Worm (Caenorhabditis elegans) whole organism, L3 larva: Measurements from ENCODE around the gene cec-1.

Experiments
- ZK546.5 ChIP-seq: sonication (generic microtip); optimal IDR thresholded peaks from 2 replicates; lab custom pipeline; 2017; ENCODE audit warnings: missing biosample characterization, missing genetic modification characterization
- aly-2 ChIP-seq: fragments of 150-350 bp; optimal IDR thresholded peaks from 2 replicates; lab custom pipeline; 2014; ENCODE audit warnings: missing biosample characterization, missing genetic modification characterization
- ama-1 ChIP-seq: fragments of 150-350 bp; optimal IDR thresholded peaks from 2 replicates; lab custom pipeline; 2018
- ceh-82 ChIP-seq: fragments of 150-350 bp; optimal IDR thresholded peaks from 2 replicates; lab custom pipeline; 2014; ENCODE audit warnings: missing biosample characterization, missing genetic modification characterization
- daf-12 ChIP-seq: fragments of 150-350 bp; optimal IDR thresholded peaks from 2 replicates; lab custom pipeline; 2014; ENCODE audit warnings: missing biosample characterization, missing genetic modification reagents, missing genetic modification characterization
- egl-5 ChIP-seq: fragments of 150-350 bp; optimal IDR thresholded peaks from 2 replicates; lab custom pipeline; 2017; ENCODE audit warnings: missing biosample characterization, missing genetic modification reagents, missing genetic modification characterization, inconsistent platforms
- elt-1 ChIP-seq: fragments of 150-350 bp; optimal IDR thresholded peaks from 2 replicates; lab custom pipeline; 2014; ENCODE audit warnings: missing biosample characterization, missing genetic modification characterization
- elt-2 ChIP-seq: sonication (generic microtip); optimal IDR thresholded peaks from 2 replicates; lab custom pipeline; 2016; ENCODE audit warnings: missing genetic modification reagents, mild to moderate bottlenecking, missing genetic modification characterization, missing compliant biosample characterization
- elt-3 ChIP-seq, 3 experiments: fragments of 150-350 bp in 1 of 3; sonication (generic microtip) in 2 of 3; optimal IDR thresholded peaks; 2 replicates in 2 of 3; 4 replicates in 1 of 3; lab custom pipeline; 2014 to 2017; ENCODE audit warnings: missing biosample characterization in 3 of 3, missing genetic modification characterization in 3 of 3
- fkh-10 ChIP-seq: sonication (generic microtip); optimal IDR thresholded peaks from 2 replicates; lab custom pipeline; 2017; ENCODE audit warnings: missing biosample characterization, missing genetic modification reagents, missing genetic modification characterization
- fkh-2 ChIP-seq: fragments of 150-350 bp; optimal IDR thresholded peaks from 2 replicates; lab custom pipeline; 2014; ENCODE audit warnings: missing biosample characterization, missing genetic modification reagents, missing genetic modification characterization
- hmg-11 ChIP-seq: sonication (generic microtip); optimal IDR thresholded peaks from 2 replicates; lab custom pipeline; 2016; ENCODE audit warnings: missing genetic modification characterization, missing compliant biosample characterization
- jun-1 ChIP-seq: fragments of 150-350 bp; optimal IDR thresholded peaks from 2 replicates; lab custom pipeline; 2014; ENCODE audit warnings: missing biosample characterization, missing genetic modification reagents, missing genetic modification characterization
- lin-39 ChIP-seq: fragments of 150-350 bp; optimal IDR thresholded peaks from 2 replicates; lab custom pipeline; 2018; ENCODE audit warnings: missing biosample characterization, missing genetic modification reagents, missing genetic modification characterization
- lsy-12 ChIP-seq: sonication (generic microtip); optimal IDR thresholded peaks from 2 replicates; lab custom pipeline; 2016; ENCODE audit warnings: mild to moderate bottlenecking, missing genetic modification characterization, missing compliant biosample characterization
- mml-1 ChIP-seq: fragments of 150-350 bp; sonication (generic microtip); optimal IDR thresholded peaks from 3 replicates; lab custom pipeline; 2014; ENCODE audit warnings: missing biosample characterization, missing genetic modification characterization
- nfya-1 ChIP-seq: sonication (generic microtip); optimal IDR thresholded peaks from 2 replicates; lab custom pipeline; 2017; ENCODE audit warnings: missing genetic modification characterization, mild to moderate bottlenecking, missing compliant biosample characterization, antibody characterized with exemption, moderate library complexity; ENCODE audit not compliant: insufficient read depth
- nhr-12 ChIP-seq: fragments of 150-350 bp; optimal IDR thresholded peaks from 2 replicates; lab custom pipeline; 2014; ENCODE audit warnings: missing biosample characterization, missing genetic modification characterization
- nhr-28 ChIP-seq: fragments of 150-350 bp; optimal IDR thresholded peaks from 2 replicates; lab custom pipeline; 2014; ENCODE audit warnings: missing biosample characterization, missing genetic modification characterization
- nhr-43 ChIP-seq: sonication (generic microtip); optimal IDR thresholded peaks from 2 replicates; lab custom pipeline; 2016; ENCODE audit warnings: mild to moderate bottlenecking, missing genetic modification characterization, missing compliant biosample characterization; ENCODE audit not compliant: poor library complexity, severe bottlenecking
- nhr-67 ChIP-seq: fragments of 150-350 bp; optimal IDR thresholded peaks from 2 replicates; lab custom pipeline; 2014; ENCODE audit warnings: missing biosample characterization, missing genetic modification characterization
- nhr-77 ChIP-seq: fragments of 150-350 bp; optimal IDR thresholded peaks from 2 replicates; lab custom pipeline; 2014; ENCODE audit warnings: missing biosample characterization, missing genetic modification characterization
- pha-4 ChIP-seq: fragments of 150-350 bp; optimal IDR thresholded peaks from 2 replicates; lab custom pipeline; 2014; ENCODE audit warnings: missing biosample characterization, missing genetic modification reagents, missing genetic modification characterization
- pqm-1 ChIP-seq: fragments of 150-350 bp; optimal IDR thresholded peaks from 2 replicates; lab custom pipeline; 2017; ENCODE audit warnings: missing biosample characterization, missing genetic modification characterization, inconsistent platforms
- sea-2 ChIP-seq: fragments of 150-350 bp; sonication (generic microtip); optimal IDR thresholded peaks from 4 replicates; lab custom pipeline; 2014; ENCODE audit warnings: missing biosample characterization, missing genetic modification reagents, missing genetic modification characterization
- snpc-4 ChIP-seq: fragments of 150-350 bp; optimal IDR thresholded peaks from 2 replicates; lab custom pipeline; 2014; ENCODE audit warnings: missing biosample characterization, missing genetic modification characterization
- tbx-2 ChIP-seq: sonication (generic microtip); optimal IDR thresholded peaks from 2 replicates; lab custom pipeline; 2016; ENCODE audit warnings: mild to moderate bottlenecking, missing genetic modification characterization, missing compliant biosample characterization
- unc-62 ChIP-seq: fragments of 150-350 bp; sonication (generic microtip); optimal IDR thresholded peaks from 4 replicates; lab custom pipeline; 2014; ENCODE audit warnings: missing biosample characterization, missing genetic modification reagents, missing genetic modification characterization
- ztf-11 ChIP-seq: fragments of 150-350 bp; optimal IDR thresholded peaks from 2 replicates; lab custom pipeline; 2014; ENCODE audit warnings: missing biosample characterization, missing genetic modification characterization

Gene cec-1

DNA sequence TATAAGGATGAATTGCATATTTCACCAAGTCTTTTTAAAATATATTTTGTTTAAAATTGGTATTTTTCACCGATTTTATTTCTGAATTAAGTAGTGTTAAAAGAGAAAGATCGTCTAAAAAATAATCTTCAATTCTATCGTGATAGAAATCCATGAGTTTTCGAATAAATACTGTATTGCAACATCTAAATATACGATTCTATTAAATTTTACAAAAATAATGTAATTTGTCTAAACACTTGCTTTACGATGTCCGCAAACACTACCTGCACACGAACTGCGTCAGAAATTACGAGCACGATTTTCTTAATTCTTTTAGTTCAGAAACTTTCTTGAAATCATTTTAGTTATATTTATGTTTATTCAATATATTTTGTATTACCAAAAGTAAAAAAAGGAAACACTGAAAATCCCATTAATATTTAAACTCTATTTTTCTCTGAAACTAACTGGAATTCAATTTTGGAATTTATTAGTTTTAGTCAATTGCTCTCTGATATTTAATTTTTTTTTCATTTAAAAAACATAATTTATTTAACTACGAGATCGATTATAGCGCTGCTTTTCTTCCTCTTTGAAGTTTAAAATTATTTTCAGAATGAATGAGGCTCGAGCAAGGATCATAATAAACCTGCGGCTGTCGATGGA, 23.2 kb downstream of the cec-1 start, which contains the start of gene mrpl-32:
mrpl-32 (plus strand) TSS at position 598 of the 648 bp plus-strand sequence.
- peak; percentile 24 for TF ChIP-seq elt-2 (tag; lab: Kevin White, UChicago)
- TF ChIP-seq nfya-1 (tag; lab: Kevin White, UChicago): peak; percentile 12
- TF ChIP-seq ama-1 (lab: Kevin White, UChicago): peak; percentile 82
- TF ChIP-seq sea-2 (GFP tag; lab: Kevin White, UChicago): no peak
- no peak for TF ChIP-seq ztf-11
- peak; percentile 51 for TF ChIP-seq pha-4 (tag; lab: Kevin White, UChicago)

- peak; percentile 67 for TF ChIP-seq pha-4 (tag; lab: Kevin White, UChicago)
- TF ChIP-seq nhr-43 (tag; lab: Kevin White, UChicago): no peak
- no peak for TF ChIP-seq elt-1 (tag; lab: Kevin White, UChicago)
- TF ChIP-seq nhr-67 (tag; lab: Kevin White, UChicago): no peak
- TF ChIP-seq nhr-77 (tag; lab: Kevin White, UChicago): no peak
- TF ChIP-seq unc-62: no peak
- TF ChIP-seq jun-1 (tag; lab: Kevin White, UChicago): no peak
- TF ChIP-seq tbx-2 (tag; lab: Kevin White, UChicago): no peak
- no peak for TF ChIP-seq ama-1 (lab: Kevin White, UChicago)
- peak; percentile 57 for TF ChIP-seq lin-39 (tag; lab: Kevin White, UChicago)
These were observed 24.4 kb downstream of the cec-1 start for ce11 chrIII:8450494-8450893.

DNA sequence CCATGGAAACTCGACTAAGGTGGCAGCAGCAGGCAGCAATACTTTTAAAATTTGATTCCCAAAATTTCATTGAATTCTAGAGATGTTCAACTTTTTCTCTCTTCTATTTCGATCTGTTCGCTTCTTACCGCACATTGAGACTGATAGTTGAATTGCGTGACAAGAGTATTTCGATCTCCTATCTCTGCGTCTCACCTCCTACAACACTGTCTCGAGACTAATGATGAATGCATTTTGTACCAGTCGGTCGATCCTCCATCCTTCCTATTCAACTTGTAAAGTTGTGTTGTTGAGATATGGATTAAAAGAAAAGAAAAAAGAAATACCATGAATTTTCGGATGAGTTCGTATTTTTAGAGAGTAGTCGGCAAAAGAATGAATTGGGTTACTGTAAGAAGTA, 25.0 kb downstream of the cec-1 start:
- TF ChIP-seq egl-5 (tag; lab: Kevin White, UChicago) (no peak), lin-39 (tag; lab: Kevin White, UChicago) (peak; percentile 52)

ce11 chrIII:8457605-8458004, 31.5 kb downstream of the cec-1 start:
- TF ChIP-seq aly-2 (tag; lab: Kevin White, UChicago): no peak
- no peak for TF ChIP-seq lsy-12 (tag; lab: Kevin White, UChicago)
- no peak for TF ChIP-seq daf-12 (tag; lab: Kevin White, UChicago)
- no peak for TF ChIP-seq snpc-4 (tag; lab: Kevin White, UChicago)
- TF ChIP-seq elt-3 (tag; optimal IDR thresholded peaks at IDR 0.05; lab: Kevin White, UChicago): no peak
- TF ChIP-seq unc-62: no peak
- TF ChIP-seq ama-1 (lab: Kevin White, UChicago): no peak

- TF ChIP-seq nfya-1 (tag; lab: Kevin White, UChicago) (peak; percentile 99), fkh-10 (GFP tag; lab: Kevin White, UChicago) (no peak)
- TF ChIP-seq, all 47 proteins: peak for 1
These were observed 35.3 kb downstream of the cec-1 start for ce11 chrIII:8461410-8461809.

DNA sequence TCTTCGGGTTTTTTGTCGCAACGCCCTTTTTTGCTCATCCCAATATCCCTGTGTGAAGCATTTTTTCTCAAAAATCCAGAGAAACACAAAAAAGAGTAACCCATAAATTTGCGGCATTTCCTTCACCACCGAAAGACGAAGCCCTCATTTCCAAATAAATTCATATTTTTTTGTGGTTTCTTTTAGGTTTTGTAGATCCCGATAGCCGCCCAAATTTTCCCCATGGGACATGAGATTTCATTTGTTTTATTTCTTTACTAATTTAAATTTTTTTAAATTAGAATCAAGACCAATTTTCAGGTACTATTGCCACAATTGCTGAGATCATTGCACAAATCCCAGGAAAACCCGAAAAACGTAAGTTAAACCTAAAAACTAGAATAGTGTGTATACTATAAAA, 40.6 kb downstream of the cec-1 start, which contains the start of gene mig-39:
mig-39 (plus strand) TSS at position 301 of the 400 bp plus-strand sequence.
- TF ChIP-seq sea-2 (GFP tag; lab: Kevin White, UChicago): no peak
- TF ChIP-seq nhr-12 (tag; lab: Kevin White, UChicago): no peak
- no peak for TF ChIP-seq ceh-82 (tag; lab: Kevin White, UChicago)
- TF ChIP-seq unc-62: no peak
- no peak for TF ChIP-seq pqm-1 (tag; lab: Kevin White, UChicago)
- TF ChIP-seq ZK546.5 (tag; lab: Kevin White, UChicago): no peak
- no peak for TF ChIP-seq lin-39 (tag; lab: Kevin White, UChicago)
- TF ChIP-seq fkh-2 (tag; lab: Kevin White, UChicago): no peak
- no peak for TF ChIP-seq tbx-2 (tag; lab: Kevin White, UChicago)
- no peak for TF ChIP-seq nhr-28
- no peak for TF ChIP-seq mml-1
- no peak for TF ChIP-seq jun-1 (tag; lab: Kevin White, UChicago)
- no peak for TF ChIP-seq snpc-4 (tag; lab: Kevin White, UChicago)
- no peak for TF ChIP-seq hmg-11 (tag; lab: Kevin White, UChicago)
